Worm (Caenorhabditis elegans): ENCODE measurements around the gene B0416.7.

B0416.7 gene

ce11 chrX:9302763-9303162 lies 5.0 kb upstream of the B0416.7 start:
- TF ChIP-seq klf-2 (GFP tag; conservative IDR thresholded peaks at IDR 0.05) (no peak), ztf-29 (GFP tag; IDR thresholded peaks at IDR 0.05) (no peak), ztf-23 (GFP tag; IDR thresholded peaks at IDR 0.05) (no peak), cog-1 (tag; optimal IDR thresholded peaks at IDR 0.05) (no peak), ref-1 (GFP tag; conservative IDR thresholded peaks at IDR 0.05) (no peak), flt-1 (GFP tag; IDR thresholded peaks at IDR 0.05) (no peak), T22C8.4 (GFP tag; IDR thresholded peaks at IDR 0.05) (no peak), tab-1 (GFP tag; IDR thresholded peaks at IDR 0.05) (no peak), med-1 (GFP tag; optimal IDR thresholded peaks at IDR 0.05; ENCODE audit: insufficient read depth) (no peak)

- TF ChIP-seq ref-1 (GFP tag; conservative IDR thresholded peaks at IDR 0.05) = no peak
- TF ChIP-seq ztf-23 (GFP tag; IDR thresholded peaks at IDR 0.05) = no peak
- TF ChIP-seq ztf-29 (GFP tag; IDR thresholded peaks at IDR 0.05) = no peak
- TF ChIP-seq T22C8.4 (GFP tag; IDR thresholded peaks at IDR 0.05) = no peak
- TF ChIP-seq med-1 (GFP tag; optimal IDR thresholded peaks at IDR 0.05; ENCODE audit: insufficient read depth) = no peak
- TF ChIP-seq tab-1 (GFP tag; IDR thresholded peaks at IDR 0.05) = no peak
- no peak for TF ChIP-seq klf-2 (GFP tag; conservative IDR thresholded peaks at IDR 0.05)
- no peak for TF ChIP-seq flt-1 (GFP tag; IDR thresholded peaks at IDR 0.05)
- no peak for TF ChIP-seq cog-1 (tag; optimal IDR thresholded peaks at IDR 0.05)
Observed at ce11 chrX:9300379-9300778, 2.6 kb upstream of the B0416.7 start.

- TF ChIP-seq klf-2 (GFP tag; conservative IDR thresholded peaks at IDR 0.05) (no peak), med-1 (GFP tag; optimal IDR thresholded peaks at IDR 0.05; ENCODE audit: insufficient read depth) (no peak), ref-1 (GFP tag; conservative IDR thresholded peaks at IDR 0.05) (no peak), tab-1 (GFP tag; IDR thresholded peaks at IDR 0.05) (no peak), T22C8.4 (GFP tag; IDR thresholded peaks at IDR 0.05) (no peak), cog-1 (tag; optimal IDR thresholded peaks at IDR 0.05) (no peak), flt-1 (GFP tag; IDR thresholded peaks at IDR 0.05) (no peak), ztf-29 (GFP tag; IDR thresholded peaks at IDR 0.05) (no peak), ztf-23 (GFP tag; IDR thresholded peaks at IDR 0.05) (no peak)
Observed at ce11 chrX:9298846-9299245, 1.1 kb upstream of the B0416.7 start, which contains the start of gene B0416.2. Gene B0416.2 (plus strand): TSS chrX:9299146.

- TF ChIP-seq med-1 (GFP tag; optimal IDR thresholded peaks at IDR 0.05; ENCODE audit: insufficient read depth) = peak; percentile 87
- TF ChIP-seq ztf-23 (GFP tag; IDR thresholded peaks at IDR 0.05) = peak; percentile 86
- TF ChIP-seq flt-1 (GFP tag; IDR thresholded peaks at IDR 0.05) = peak; percentile 87
- TF ChIP-seq tab-1 (GFP tag; IDR thresholded peaks at IDR 0.05) = peak; percentile 82; the same call in 1 of the 2 replicates
- no peak; the same call in 1 of the 2 replicates for TF ChIP-seq T22C8.4 (GFP tag; IDR thresholded peaks at IDR 0.05)
- peak; percentile 72 for TF ChIP-seq cog-1 (tag; optimal IDR thresholded peaks at IDR 0.05)
- 0 out of 2 replicates have a peak, but pooled peaks have one; percentile 36 for TF ChIP-seq ref-1 (GFP tag; conservative IDR thresholded peaks at IDR 0.05)
- TF ChIP-seq klf-2 (GFP tag; conservative IDR thresholded peaks at IDR 0.05) = peak; percentile 70; the same call in 1 of the 2 replicates
- TF ChIP-seq ztf-29 (GFP tag; IDR thresholded peaks at IDR 0.05) = no peak
Observed at ce11 chrX:9296591-9296990, 1.1 kb downstream of the B0416.7 start, which contains the start of gene gly-13. Gene gly-13 (minus strand): TSS chrX:9296622.

- TF ChIP-seq T22C8.4 (GFP tag; IDR thresholded peaks at IDR 0.05) = no peak
- no peak for TF ChIP-seq ztf-23 (GFP tag; IDR thresholded peaks at IDR 0.05)
- TF ChIP-seq flt-1 (GFP tag; IDR thresholded peaks at IDR 0.05) = no peak
- TF ChIP-seq ztf-29 (GFP tag; IDR thresholded peaks at IDR 0.05) = no peak
- no peak for TF ChIP-seq ref-1 (GFP tag; conservative IDR thresholded peaks at IDR 0.05)
- no peak for TF ChIP-seq tab-1 (GFP tag; IDR thresholded peaks at IDR 0.05)
- no peak for TF ChIP-seq klf-2 (GFP tag; conservative IDR thresholded peaks at IDR 0.05)
- TF ChIP-seq cog-1 (tag; optimal IDR thresholded peaks at IDR 0.05) = no peak
- no peak for TF ChIP-seq med-1 (GFP tag; optimal IDR thresholded peaks at IDR 0.05; ENCODE audit: insufficient read depth)
Observed at ce11 chrX:9295471-9295870, 2.3 kb downstream of the B0416.7 start.

- TF ChIP-seq med-1 (GFP tag; optimal IDR thresholded peaks at IDR 0.05; ENCODE audit: insufficient read depth) (no peak), ztf-23 (GFP tag; IDR thresholded peaks at IDR 0.05) (no peak), flt-1 (GFP tag; IDR thresholded peaks at IDR 0.05) (no peak), ztf-29 (GFP tag; IDR thresholded peaks at IDR 0.05) (no peak), ref-1 (GFP tag; conservative IDR thresholded peaks at IDR 0.05) (no peak), cog-1 (tag; optimal IDR thresholded peaks at IDR 0.05) (no peak), T22C8.4 (GFP tag; IDR thresholded peaks at IDR 0.05) (no peak), tab-1 (GFP tag; IDR thresholded peaks at IDR 0.05) (no peak), klf-2 (GFP tag; conservative IDR thresholded peaks at IDR 0.05) (no peak)
Observed at ce11 chrX:9291345-9291744, 6.4 kb downstream of the B0416.7 start, which contains the start of gene B0416.3. Gene B0416.3 (plus strand): TSS chrX:9291645.

- TF ChIP-seq ref-1 (GFP tag; conservative IDR thresholded peaks at IDR 0.05) (no peak), med-1 (GFP tag; optimal IDR thresholded peaks at IDR 0.05; ENCODE audit: insufficient read depth) (no peak), ztf-29 (GFP tag; IDR thresholded peaks at IDR 0.05) (no peak), T22C8.4 (GFP tag; IDR thresholded peaks at IDR 0.05) (no peak), flt-1 (GFP tag; IDR thresholded peaks at IDR 0.05) (no peak), tab-1 (GFP tag; IDR thresholded peaks at IDR 0.05) (no peak), klf-2 (GFP tag; conservative IDR thresholded peaks at IDR 0.05) (no peak), cog-1 (tag; optimal IDR thresholded peaks at IDR 0.05) (no peak), ztf-23 (GFP tag; IDR thresholded peaks at IDR 0.05) (no peak)
Observed at ce11 chrX:9283026-9283425, 14.7 kb downstream of the B0416.7 start, which contains the start of gene B0416.11. Gene B0416.11 (minus strand): TSS chrX:9283126.

- TF ChIP-seq med-1 (GFP tag; optimal IDR thresholded peaks at IDR 0.05; ENCODE audit: insufficient read depth) = no peak
- no peak for TF ChIP-seq ztf-29 (GFP tag; IDR thresholded peaks at IDR 0.05)
- TF ChIP-seq T22C8.4 (GFP tag; IDR thresholded peaks at IDR 0.05) = no peak
- TF ChIP-seq ref-1 (GFP tag; conservative IDR thresholded peaks at IDR 0.05) = no peak
- TF ChIP-seq cog-1 (tag; optimal IDR thresholded peaks at IDR 0.05) = no peak
- no peak for TF ChIP-seq tab-1 (GFP tag; IDR thresholded peaks at IDR 0.05)
- no peak for TF ChIP-seq flt-1 (GFP tag; IDR thresholded peaks at IDR 0.05)
- no peak for TF ChIP-seq klf-2 (GFP tag; conservative IDR thresholded peaks at IDR 0.05)
- no peak for TF ChIP-seq ztf-23 (GFP tag; IDR thresholded peaks at IDR 0.05)
Observed at ce11 chrX:9278653-9279052, 19.1 kb downstream of the B0416.7 start, which contains the start of gene B0416.4. Gene B0416.4 (plus strand): TSS chrX:9278953.

ce11 chrX:9274574-9274973 lies 23.2 kb downstream of the B0416.7 start, which contains the start of gene B0416.10:
Gene B0416.10 (minus strand): TSS chrX:9274674.
- TF ChIP-seq ztf-23 (GFP tag; IDR thresholded peaks at IDR 0.05) (no peak), flt-1 (GFP tag; IDR thresholded peaks at IDR 0.05) (no peak), ref-1 (GFP tag; conservative IDR thresholded peaks at IDR 0.05) (no peak), med-1 (GFP tag; optimal IDR thresholded peaks at IDR 0.05; ENCODE audit: insufficient read depth) (no peak), klf-2 (GFP tag; conservative IDR thresholded peaks at IDR 0.05) (no peak), ztf-29 (GFP tag; IDR thresholded peaks at IDR 0.05) (no peak), T22C8.4 (GFP tag; IDR thresholded peaks at IDR 0.05) (no peak), tab-1 (GFP tag; IDR thresholded peaks at IDR 0.05) (no peak), cog-1 (tag; optimal IDR thresholded peaks at IDR 0.05) (no peak)

Measured in whole organism, midembryonic.